Worm (Caenorhabditis elegans) whole organism, L2 larva: ENCODE data around the gene unc-26.

ENCODE experiments used
- F13H6.1 ChIP-seq: sonication (generic microtip); optimal IDR thresholded peaks from 2 replicates; lab custom pipeline; 2016; ENCODE audit warnings: missing genetic modification characterization, missing compliant biosample characterization
- Y55F3AM.14 ChIP-seq: fragments of 200-800 bp; sonication (Bioruptor generic); optimal IDR thresholded peaks from 2 replicates; lab custom pipeline; 2018; ENCODE audit warnings: mild to moderate bottlenecking, missing genetic modification characterization, missing compliant biosample characterization
- aly-2 ChIP-seq: fragments of 150-350 bp; optimal IDR thresholded peaks from 2 replicates; lab custom pipeline; 2014; ENCODE audit warnings: missing biosample characterization, missing genetic modification characterization
- blmp-1 ChIP-seq: sonication (generic microtip); optimal IDR thresholded peaks from 2 replicates; lab custom pipeline; 2017; ENCODE audit warnings: missing genetic modification characterization, mild to moderate bottlenecking, missing compliant biosample characterization, antibody characterized with exemption, moderate library complexity; ENCODE audit not compliant: insufficient read depth
- elt-1 ChIP-seq: fragments of 150-350 bp; optimal IDR thresholded peaks from 2 replicates; lab custom pipeline; 2014; ENCODE audit warnings: missing biosample characterization, missing genetic modification characterization
- lin-11 ChIP-seq: fragments of 150-350 bp; sonication (generic microtip); optimal IDR thresholded peaks from 2 replicates; lab custom pipeline; 2014; ENCODE audit warnings: missing biosample characterization, missing genetic modification characterization, inconsistent platforms, mixed read lengths
- nhr-12 ChIP-seq: fragments of 150-350 bp; optimal IDR thresholded peaks from 2 replicates; lab custom pipeline; 2014; ENCODE audit warnings: missing biosample characterization, missing genetic modification characterization
- nhr-21 ChIP-seq: fragments of 150-350 bp; optimal IDR thresholded peaks from 2 replicates; lab custom pipeline; 2014; ENCODE audit warnings: missing biosample characterization, missing genetic modification characterization
- nhr-25 ChIP-seq: fragments of 150-350 bp; sonication (generic microtip); optimal IDR thresholded peaks from 3 replicates; lab custom pipeline; 2014; ENCODE audit warnings: missing biosample characterization, missing genetic modification characterization
- nhr-6 ChIP-seq: fragments of 150-350 bp; optimal IDR thresholded peaks from 2 replicates; lab custom pipeline; 2014; ENCODE audit warnings: missing biosample characterization, missing genetic modification characterization
- sem-4 ChIP-seq: fragments of 150-350 bp; optimal IDR thresholded peaks from 2 replicates; lab custom pipeline; 2014; ENCODE audit warnings: missing biosample characterization, missing genetic modification reagents, missing genetic modification characterization
- zag-1 ChIP-seq: fragments of 150-350 bp; optimal IDR thresholded peaks from 2 replicates; lab custom pipeline; 2014; ENCODE audit warnings: missing biosample characterization, missing genetic modification characterization

- TF ChIP-seq zag-1, result no peak
- TF ChIP-seq aly-2 (tag; lab: Kevin White, UChicago), result no peak
- TF ChIP-seq blmp-1 (tag; lab: Kevin White, UChicago), result no peak
- TF ChIP-seq nhr-6 (tag; lab: Kevin White, UChicago), result no peak
- no peak for TF ChIP-seq nhr-12 (tag; lab: Kevin White, UChicago)
- no peak for TF ChIP-seq Y55F3AM.14 (GFP tag; lab: Kevin White, UChicago)
- no peak for TF ChIP-seq lin-11 (tag; lab: Kevin White, UChicago)
- no peak for TF ChIP-seq nhr-21 (tag; lab: Kevin White, UChicago)
- no peak for TF ChIP-seq elt-1 (tag; lab: Kevin White, UChicago)
- no peak for TF ChIP-seq F13H6.1 (tag; lab: Kevin White, UChicago)
- TF ChIP-seq nhr-25, result no peak
- no peak for TF ChIP-seq sem-4 (tag; lab: Kevin White, UChicago)
These were observed 27.3 kb upstream of the unc-26 start for ce11 chrIV:13299648-13300047.
